Worm (Caenorhabditis elegans): ENCODE data around the gene adt-2.

adt-2 gene

ce11 chrX:7596627-7597026 lies 10.6 kb downstream of the adt-2 start, which contains the start of gene C44E12.1:
Gene C44E12.1, plus strand, starts transcription at chrX:7596927.
- no peak for TF ChIP-seq nhr-10 (tag; optimal IDR thresholded peaks at IDR 0.05)
- no peak for TF ChIP-seq aly-2 (tag; optimal IDR thresholded peaks at IDR 0.05)
- no peak for TF ChIP-seq nhr-25 (tag; optimal IDR thresholded peaks at IDR 0.05)
- no peak for TF ChIP-seq alr-1 (tag; optimal IDR thresholded peaks at IDR 0.05)
- TF ChIP-seq unc-55 (GFP tag; optimal IDR thresholded peaks at IDR 0.05), result no peak
- TF ChIP-seq lsy-2 (tag; optimal IDR thresholded peaks at IDR 0.05), result no peak
- TF ChIP-seq sma-3 (GFP tag; optimal IDR thresholded peaks at IDR 0.05), result no peak

DNA sequence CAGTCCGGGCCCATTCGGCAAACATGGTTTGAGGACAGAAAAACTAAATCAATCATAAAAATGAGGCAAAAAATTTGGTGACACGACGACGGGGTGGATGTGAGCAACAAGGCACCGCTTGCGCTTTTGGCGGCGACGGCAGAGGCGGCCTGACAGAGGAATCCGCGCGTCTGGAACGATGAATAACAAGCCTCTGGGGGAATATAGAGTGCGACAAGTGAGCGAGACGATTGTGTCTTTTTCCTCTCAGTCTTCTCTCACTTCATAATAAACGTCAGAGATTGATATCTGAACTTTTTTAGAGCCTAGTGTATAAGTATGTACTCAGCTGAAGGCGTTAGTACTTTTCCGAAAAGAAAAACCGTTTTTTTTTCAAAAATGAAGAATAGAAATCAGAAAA lies 22.0 kb downstream of the adt-2 start, which contains the start of gene twk-17:
Gene twk-17, minus strand, starts transcription at position 101 of the 400 bp plus-strand sequence.
- TF ChIP-seq nhr-77 (tag; optimal IDR thresholded peaks at IDR 0.05), result no peak
- TF ChIP-seq fos-1 (tag; optimal IDR thresholded peaks at IDR 0.05), result no peak
- TF ChIP-seq R02D3.7 (tag; optimal IDR thresholded peaks at IDR 0.05), result no peak
- no peak for TF ChIP-seq nhr-25 (tag; optimal IDR thresholded peaks at IDR 0.05)
- no peak for TF ChIP-seq unc-62 (GFP tag; optimal IDR thresholded peaks at IDR 0.05)
- TF ChIP-seq nhr-10 (tag; optimal IDR thresholded peaks at IDR 0.05), result no peak
- no peak for TF ChIP-seq mab-5 (tag; optimal IDR thresholded peaks at IDR 0.05)
- no peak for TF ChIP-seq snpc-4 (tag; optimal IDR thresholded peaks at IDR 0.05)
- no peak for TF ChIP-seq crh-2 (tag; optimal IDR thresholded peaks at IDR 0.05)

DNA sequence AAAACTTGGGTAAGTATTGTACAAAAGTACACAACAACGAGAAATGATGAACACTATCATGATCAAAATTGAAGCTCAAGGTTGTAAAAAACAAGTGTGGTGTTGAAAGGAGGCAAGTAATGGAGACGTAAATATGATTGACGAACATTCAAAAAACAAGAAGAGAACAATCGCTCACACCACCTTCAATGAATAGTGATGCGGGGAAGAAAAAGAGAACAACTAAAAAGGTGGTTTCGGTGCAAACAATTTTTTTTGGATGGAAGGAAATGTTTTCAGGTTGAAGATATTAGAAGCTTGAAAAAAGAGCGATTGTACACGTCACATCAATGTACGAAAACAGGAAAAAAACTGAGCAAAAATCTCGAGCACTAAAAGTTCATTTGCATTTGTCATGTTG lies 28.5 kb downstream of the adt-2 start:
- no peak for TF ChIP-seq lin-11 (tag; optimal IDR thresholded peaks at IDR 0.05)
- TF ChIP-seq elt-1 (tag; optimal IDR thresholded peaks at IDR 0.05), result no peak
- no peak for TF ChIP-seq peb-1 (tag; optimal IDR thresholded peaks at IDR 0.05)
- no peak for TF ChIP-seq gmeb-1 (tag; optimal IDR thresholded peaks at IDR 0.05)
- no peak for TF ChIP-seq F13H6.1 (tag; optimal IDR thresholded peaks at IDR 0.05)

DNA sequence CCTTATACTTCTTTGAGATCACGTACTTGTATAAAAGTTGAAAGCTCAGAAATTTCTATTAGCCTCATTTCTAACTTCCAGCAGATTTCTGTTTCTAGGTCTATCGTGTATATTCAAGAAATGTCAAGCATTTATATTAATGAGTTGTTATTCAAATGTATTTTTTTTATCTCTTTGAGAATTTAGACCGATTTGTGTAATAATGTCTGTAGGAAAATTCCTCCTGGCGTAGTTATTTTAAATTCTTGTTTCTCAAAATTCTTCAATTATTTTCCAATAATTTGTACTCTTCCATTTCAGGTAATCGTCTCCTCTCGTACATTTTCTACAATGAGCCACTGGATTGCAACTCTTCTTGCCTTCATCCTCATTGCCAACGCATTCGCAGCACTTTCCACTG lies 41.3 kb downstream of the adt-2 start, which contains the start of gene nlp-61:
Gene nlp-61, plus strand, starts transcription at position 301 of the 400 bp plus-strand sequence.
- no peak for TF ChIP-seq mbf-1 (tag; optimal IDR thresholded peaks at IDR 0.05)
- TF ChIP-seq nhr-23 (tag; optimal IDR thresholded peaks at IDR 0.05), result no peak

DNA sequence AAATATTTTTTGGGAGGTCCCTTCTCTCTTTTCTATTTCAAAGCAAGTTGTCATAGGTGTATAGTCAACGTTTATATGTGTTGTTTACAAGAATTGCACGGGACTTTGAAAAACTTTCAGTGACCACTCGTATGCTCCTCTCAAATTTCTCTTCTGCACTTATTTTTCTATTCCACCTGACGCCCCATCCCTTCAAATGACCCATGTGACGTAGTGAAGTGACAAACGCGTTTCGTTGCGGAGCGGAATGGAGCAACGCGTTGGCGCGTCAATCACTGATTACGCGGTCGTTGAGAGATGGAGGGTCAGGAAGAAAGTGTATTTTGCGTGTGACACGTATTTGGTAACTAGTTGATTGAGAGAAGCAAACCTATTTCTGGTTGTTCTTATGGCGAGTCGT lies 50.0 kb downstream of the adt-2 start:
- TF ChIP-seq sma-3 (GFP tag; optimal IDR thresholded peaks at IDR 0.05) (no peak), ama-1 (optimal IDR thresholded peaks at IDR 0.05) (no peak), egl-27 (tag; optimal IDR thresholded peaks at IDR 0.05) (no peak), ceh-82 (tag; optimal IDR thresholded peaks at IDR 0.05) (no peak), crh-2 (tag; optimal IDR thresholded peaks at IDR 0.05) (no peak), mdl-1 (tag; optimal IDR thresholded peaks at IDR 0.05) (no peak), ceh-16 (tag; optimal IDR thresholded peaks at IDR 0.05) (no peak), ztf-1 (GFP tag; conservative IDR thresholded peaks at IDR 0.05) (no peak), nhr-12 (tag; optimal IDR thresholded peaks at IDR 0.05) (no peak), unc-39 (tag; optimal IDR thresholded peaks at IDR 0.05) (no peak), elt-1 (tag; optimal IDR thresholded peaks at IDR 0.05) (no peak), unc-55 (GFP tag; optimal IDR thresholded peaks at IDR 0.05) (no peak), fos-1 (tag; optimal IDR thresholded peaks at IDR 0.05) (no peak), snpc-4 (tag; optimal IDR thresholded peaks at IDR 0.05) (no peak), nhr-10 (tag; optimal IDR thresholded peaks at IDR 0.05) (no peak)

DNA sequence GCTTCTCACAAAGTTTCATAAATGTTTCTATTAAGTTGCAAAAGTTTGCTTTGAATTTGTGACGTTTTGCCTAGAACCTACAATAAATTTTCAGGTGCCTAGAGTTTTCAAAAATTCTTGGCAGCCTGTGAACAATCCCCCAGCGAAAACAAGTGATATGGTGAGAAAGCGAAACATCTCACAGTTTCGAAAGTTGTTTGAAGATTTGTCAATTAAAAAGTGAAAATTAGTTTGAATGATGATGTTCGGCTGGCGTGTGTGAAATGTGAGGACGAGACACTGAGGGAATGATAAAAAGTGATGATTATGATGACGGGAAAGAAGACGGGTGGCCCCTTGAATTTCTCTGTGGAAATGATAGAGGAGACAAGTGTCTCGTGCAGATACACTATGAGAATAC lies 52.8 kb downstream of the adt-2 start:
- TF ChIP-seq blmp-1 (tag; optimal IDR thresholded peaks at IDR 0.05; ENCODE audit: insufficient read depth) (peak; percentile 10), lin-39 (tag; optimal IDR thresholded peaks at IDR 0.05) (no peak)

- TF ChIP-seq crh-2 (tag; optimal IDR thresholded peaks at IDR 0.05), result no peak
- no peak for TF ChIP-seq egl-27 (tag; optimal IDR thresholded peaks at IDR 0.05)
- no peak for TF ChIP-seq lin-11 (tag; optimal IDR thresholded peaks at IDR 0.05)
- no peak for TF ChIP-seq nhr-21 (tag; optimal IDR thresholded peaks at IDR 0.05)
- no peak for TF ChIP-seq blmp-1 (tag; optimal IDR thresholded peaks at IDR 0.05; ENCODE audit: insufficient read depth)
- TF ChIP-seq sma-3 (GFP tag; optimal IDR thresholded peaks at IDR 0.05), result no peak
- TF ChIP-seq alr-1 (tag; optimal IDR thresholded peaks at IDR 0.05), result no peak
- TF ChIP-seq lin-13 (GFP tag; optimal IDR thresholded peaks at IDR 0.05), result no peak
- TF ChIP-seq nhr-129 (tag; optimal IDR thresholded peaks at IDR 0.05), result no peak
Measured at ce11 chrX:7640391-7640790, 54.4 kb downstream of the adt-2 start.

Measured in whole organism, L2 larva.